Fruit fly (Drosophila melanogaster) whole organism, embryonic: ENCODE data around the gene caps.

Experiments
- Antp ChIP-seq: fragments of 200-800 bp; sonication (Bioruptor generic); optimal IDR thresholded peaks from 3 replicates; lab custom pipeline; 2016; ENCODE audit warnings: missing biosample characterization, missing genetic modification characterization
- Blimp-1 ChIP-seq: fragments of 200-800 bp; sonication (Bioruptor generic); optimal IDR thresholded peaks from 3 replicates; lab custom pipeline; 2018; ENCODE audit warnings: missing biosample characterization, missing genetic modification characterization, mild to moderate bottlenecking, moderate library complexity, missing genetic modification reagents
- CG10209 ChIP-seq: fragments of 200-800 bp; sonication (Bioruptor generic); optimal IDR thresholded peaks from 3 replicates; lab custom pipeline; 2017; ENCODE audit warnings: missing biosample characterization, mild to moderate bottlenecking, missing genetic modification characterization, missing genetic modification reagents
- CG10267 ChIP-seq: fragments of 200-800 bp; sonication (Bioruptor generic); optimal IDR thresholded peaks from 2 replicates; lab custom pipeline; 2018; ENCODE audit warnings: missing biosample characterization, mild to moderate bottlenecking, missing genetic modification characterization, moderate library complexity
- CG12071 ChIP-seq: fragments of 200-800 bp; sonication (Bioruptor generic); optimal IDR thresholded peaks from 3 replicates; lab custom pipeline; 2018; ENCODE audit warnings: missing biosample characterization, mild to moderate bottlenecking, missing genetic modification characterization
- CG12155 ChIP-seq: fragments of 200-800 bp; sonication (Bioruptor generic); optimal IDR thresholded peaks from 3 replicates; lab custom pipeline; 2016; ENCODE audit warnings: missing biosample characterization, missing genetic modification characterization
- CG15011 ChIP-seq: fragments of 200-800 bp; sonication (Bioruptor generic); optimal IDR thresholded peaks from 3 replicates; lab custom pipeline; 2018; ENCODE audit warnings: missing biosample characterization, mild to moderate bottlenecking, missing genetic modification characterization
- CG15696 ChIP-seq: fragments of 200-800 bp; sonication (Bioruptor generic); optimal IDR thresholded peaks from 2 replicates; lab custom pipeline; 2019; ENCODE audit warnings: missing biosample characterization, mild to moderate bottlenecking, missing genetic modification characterization, moderate library complexity
- CG1603 ChIP-seq: fragments of 200-800 bp; sonication (Bioruptor generic); optimal IDR thresholded peaks from 2 replicates; lab custom pipeline; 2019; ENCODE audit warnings: missing biosample characterization, mild to moderate bottlenecking, missing genetic modification characterization, moderate library complexity
- CG17361 ChIP-seq: fragments of 200-800 bp; sonication (Bioruptor generic); IDR thresholded peaks from 3 replicates; pipeline ENCODE4 v1.3.6; 2022; ENCODE audit warnings: missing biosample characterization, missing genetic modification characterization
- CG18599 ChIP-seq: fragments of 200-800 bp; sonication (Bioruptor generic); optimal IDR thresholded peaks from 3 replicates; lab custom pipeline; 2017; ENCODE audit warnings: missing biosample characterization, missing genetic modification characterization, mild to moderate bottlenecking, moderate library complexity, missing genetic modification reagents
- CG2199 ChIP-seq: fragments of 200-800 bp; sonication (Bioruptor generic); IDR thresholded peaks from 3 replicates; pipeline ENCODE4 v1.3.6; 2022; ENCODE audit warnings: missing biosample characterization, missing genetic modification characterization
- CG3281 ChIP-seq: fragments of 200-800 bp; sonication (Bioruptor generic); optimal IDR thresholded peaks from 3 replicates; lab custom pipeline; 2017; ENCODE audit warnings: missing biosample characterization, mild to moderate bottlenecking, missing genetic modification characterization
- CG6854 ChIP-seq: fragments of 200-800 bp; sonication (Bioruptor generic); optimal IDR thresholded peaks from 3 replicates; lab custom pipeline; 2017; ENCODE audit warnings: missing biosample characterization, mild to moderate bottlenecking, missing genetic modification characterization
- CG7372 ChIP-seq: fragments of 200-800 bp; sonication (Bioruptor generic); IDR thresholded peaks from 2 replicates; pipeline ENCODE4 v1.3.6; 2022; ENCODE audit warnings: missing biosample characterization, missing genetic modification characterization
- CG7839 ChIP-seq: fragments of 200-800 bp; sonication (Bioruptor generic); optimal IDR thresholded peaks from 3 replicates; lab custom pipeline; 2018; ENCODE audit warnings: missing biosample characterization, mild to moderate bottlenecking, missing genetic modification characterization, moderate library complexity
- D19A ChIP-seq: fragments of 200-800 bp; optimal IDR thresholded peaks from 3 replicates; lab custom pipeline; 2019; ENCODE audit warnings: missing biosample characterization, mild to moderate bottlenecking, missing genetic modification characterization, moderate library complexity
- Drgx ChIP-seq: fragments of 200-800 bp; sonication (Bioruptor generic); IDR thresholded peaks from 2 replicates; pipeline ENCODE4 v1.3.6; 2022; ENCODE audit warnings: missing biosample characterization, missing genetic modification characterization
- E2f2 ChIP-seq: fragments of 200-800 bp; sonication (Bioruptor generic); IDR thresholded peaks from 2 replicates; pipeline ENCODE4 v1.3.6; 2022; ENCODE audit warnings: missing biosample characterization, missing genetic modification characterization
- HmgD ChIP-seq: fragments of 200-800 bp; sonication (Bioruptor generic); optimal IDR thresholded peaks from 3 replicates; lab custom pipeline; 2016; ENCODE audit warnings: missing biosample characterization, missing genetic modification characterization
- Hr51 ChIP-seq, 2 experiments: fragments of 200-800 bp; sonication (Bioruptor generic); optimal IDR thresholded peaks; 2 replicates in 1 of 2; 3 replicates in 1 of 2; lab custom pipeline; 2016 to 2018; ENCODE audit warnings: missing biosample characterization in 2 of 2, missing genetic modification characterization in 2 of 2, mild to moderate bottlenecking in 1 of 2, moderate library complexity in 1 of 2
- Med ChIP-seq: fragments of 200-800 bp; sonication (Bioruptor generic); peaks from one replicate; lab custom pipeline; 2016; ENCODE audit warnings: missing biosample characterization, missing genetic modification characterization, mild to moderate bottlenecking, inconsistent platforms, moderate library complexity
- NFAT ChIP-seq: fragments of 200-800 bp; sonication (Bioruptor generic); IDR thresholded peaks from 2 replicates; pipeline ENCODE4 v1.3.6; 2022; ENCODE audit warnings: missing biosample characterization, missing genetic modification characterization
- Oli ChIP-seq: fragments of 200-800 bp; sonication (Bioruptor generic); optimal IDR thresholded peaks from 2 replicates; lab custom pipeline; 2018; ENCODE audit warnings: missing biosample characterization, mild to moderate bottlenecking, missing genetic modification characterization, moderate library complexity
- Ssrp ChIP-seq: fragments of 200-800 bp; sonication (Bioruptor generic); optimal IDR thresholded peaks from 2 replicates; lab custom pipeline; 2018; ENCODE audit warnings: missing biosample characterization, mild to moderate bottlenecking, missing genetic modification characterization, moderate library complexity
- crc ChIP-seq: fragments of 200-800 bp; sonication (Bioruptor generic); optimal IDR thresholded peaks from 2 replicates; lab custom pipeline; 2016; ENCODE audit warnings: missing biosample characterization, missing genetic modification characterization
- crp ChIP-seq, 2 experiments: fragments of 200-800 bp; sonication (Bioruptor generic); optimal IDR thresholded peaks; 2 replicates in 1 of 2; 3 replicates in 1 of 2; lab custom pipeline; 2017; ENCODE audit warnings: missing biosample characterization in 2 of 2, missing genetic modification characterization in 2 of 2, mild to moderate bottlenecking in 1 of 2, moderate library complexity in 1 of 2
- dimm ChIP-seq: fragments of 200-800 bp; sonication (Bioruptor generic); IDR thresholded peaks from 2 replicates; pipeline ENCODE4 v1.3.6; 2022; ENCODE audit warnings: missing biosample characterization, missing genetic modification characterization
- dm ChIP-seq: fragments of 200-800 bp; sonication (Bioruptor generic); optimal IDR thresholded peaks from 3 replicates; lab custom pipeline; 2016; ENCODE audit warnings: missing biosample characterization, missing genetic modification characterization
- ewg ChIP-seq: fragments of 200-800 bp; sonication (Bioruptor generic); optimal IDR thresholded peaks from 3 replicates; lab custom pipeline; 2017; ENCODE audit warnings: mild to moderate bottlenecking, missing biosample characterization, missing genetic modification reagents, missing genetic modification characterization
- fu2 ChIP-seq: fragments of 200-800 bp; sonication (Bioruptor generic); optimal IDR thresholded peaks from 2 replicates; lab custom pipeline; 2016; ENCODE audit warnings: missing biosample characterization, missing genetic modification characterization
- gce ChIP-seq: fragments of 200-800 bp; sonication (Bioruptor generic); IDR thresholded peaks from 3 replicates; pipeline ENCODE4 v1.3.6; 2022; ENCODE audit warnings: missing biosample characterization, missing genetic modification characterization
- gcm2 ChIP-seq: fragments of 200-800 bp; sonication (Bioruptor generic); optimal IDR thresholded peaks from 2 replicates; lab custom pipeline; 2016; ENCODE audit warnings: missing biosample characterization, missing genetic modification characterization
- gfzf ChIP-seq: fragments of 200-800 bp; sonication (Bioruptor generic); optimal IDR thresholded peaks from 2 replicates; lab custom pipeline; 2016; ENCODE audit warnings: missing biosample characterization, mild to moderate bottlenecking, missing genetic modification characterization, moderate library complexity
- gsb-n ChIP-seq: fragments of 200-800 bp; sonication (Bioruptor generic); optimal IDR thresholded peaks from 3 replicates; lab custom pipeline; 2018; ENCODE audit warnings: missing biosample characterization, mild to moderate bottlenecking, missing genetic modification characterization
- ind ChIP-seq: fragments of 200-800 bp; sonication (Bioruptor generic); optimal IDR thresholded peaks from 3 replicates; lab custom pipeline; 2016; ENCODE audit warnings: missing biosample characterization, missing genetic modification characterization
- jigr1 ChIP-seq: fragments of 200-800 bp; sonication (Bioruptor generic); IDR thresholded peaks from 3 replicates; pipeline ENCODE4 v1.3.6; 2022; ENCODE audit warnings: missing biosample characterization, missing genetic modification characterization
- lab ChIP-seq: fragments of 200-800 bp; sonication (Bioruptor generic); optimal IDR thresholded peaks from 3 replicates; lab custom pipeline; 2017; ENCODE audit warnings: missing biosample characterization, missing genetic modification characterization, mild to moderate bottlenecking, moderate library complexity, missing genetic modification reagents
- lola ChIP-seq, 3 experiments: fragments of >200 bp in 2 of 3; fragments of 200-800 bp in 1 of 3; sonication (Bioruptor generic) in 1 of 3; optimal IDR thresholded peaks; 2 replicates each; lab custom pipeline; 2017 to 2019; ENCODE audit warnings: missing biosample characterization in 3 of 3, missing genetic modification characterization in 3 of 3, mild to moderate bottlenecking in 1 of 3, moderate library complexity in 1 of 3
- mirr ChIP-seq: fragments of 200-800 bp; sonication (Bioruptor generic); optimal IDR thresholded peaks from 3 replicates; lab custom pipeline; 2018; ENCODE audit warnings: missing biosample characterization, mild to moderate bottlenecking, missing genetic modification characterization
- prd ChIP-seq, 3 experiments: fragments of >200 bp in 2 of 3; fragments of 200-800 bp in 1 of 3; sonication (Bioruptor generic) in 1 of 3; optimal IDR thresholded peaks in 2 of 3; IDR thresholded peaks in 1 of 3; 2 replicates in 2 of 3; 3 replicates in 1 of 3; pipeline versions ENCODE4 v1.3.6 to Lab custom; 2017 to 2022; ENCODE audit warnings: missing biosample characterization in 1 of 3, missing genetic modification characterization in 1 of 3
- run ChIP-seq: fragments of 200-800 bp; sonication (Bioruptor generic); optimal IDR thresholded peaks from 3 replicates; lab custom pipeline; 2018; ENCODE audit warnings: missing biosample characterization, mild to moderate bottlenecking, missing genetic modification characterization
- sim ChIP-seq: fragments of 200-800 bp; sonication (Bioruptor generic); IDR thresholded peaks from 2 replicates; pipeline ENCODE4 v1.3.6; 2022; ENCODE audit warnings: missing biosample characterization, missing genetic modification characterization
- sisA ChIP-seq: fragments of 200-800 bp; sonication (Bioruptor generic); IDR thresholded peaks from 2 replicates; pipeline ENCODE4 v1.3.6; 2022; ENCODE audit warnings: missing biosample characterization, missing genetic modification characterization
- sob ChIP-seq: fragments of 200-800 bp; sonication (Bioruptor generic); IDR thresholded peaks from 2 replicates; pipeline ENCODE4 v1.3.6; 2022; ENCODE audit warnings: missing biosample characterization, missing genetic modification characterization
- sr ChIP-seq: fragments of 200-800 bp; sonication (Bioruptor generic); IDR thresholded peaks from 3 replicates; pipeline ENCODE4 v1.3.6; 2022; ENCODE audit warnings: missing biosample characterization, missing genetic modification characterization
- stc ChIP-seq: fragments of 200-800 bp; sonication (Bioruptor generic); IDR thresholded peaks from 2 replicates; pipeline ENCODE4 v1.3.6; 2022; ENCODE audit warnings: missing biosample characterization, missing genetic modification characterization
- ttk ChIP-seq: fragments of 200-800 bp; sonication (Bioruptor generic); IDR thresholded peaks from 2 replicates; pipeline ENCODE4 v2.1.2; 2022; ENCODE audit warnings: missing biosample characterization, missing genetic modification characterization
- tx ChIP-seq: fragments of 200-800 bp; sonication (Bioruptor generic); optimal IDR thresholded peaks from 2 replicates; lab custom pipeline; 2016; ENCODE audit warnings: missing biosample characterization, missing genetic modification characterization
- wor ChIP-seq: fragments of 200-800 bp; sonication (Bioruptor generic); IDR thresholded peaks from 2 replicates; pipeline ENCODE4 v1.3.6; 2022; ENCODE audit warnings: missing biosample characterization, missing genetic modification characterization

caps gene

DNA sequence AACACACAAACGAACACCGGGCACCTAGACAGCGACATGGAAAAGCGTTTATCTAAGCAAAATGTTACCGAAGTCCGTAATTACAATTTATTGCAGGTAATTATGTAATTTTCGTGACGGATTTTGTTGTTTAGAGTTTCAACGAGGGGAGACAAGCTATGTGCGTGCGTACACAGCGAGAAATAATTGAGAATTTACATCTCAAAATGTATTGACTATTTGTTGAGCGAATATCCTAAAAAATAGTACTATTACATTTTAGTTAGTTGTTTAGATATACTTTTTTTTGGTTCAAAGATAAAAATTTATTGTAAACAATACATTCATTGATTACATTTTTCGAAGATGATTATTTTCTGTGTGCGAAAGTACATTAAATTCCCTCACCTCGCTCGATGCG is 33.8 kb downstream of the caps start (continued):
- TF ChIP-seq CG1603 (peak; percentile 45), CG6854 (GFP tag; lab: Kevin White, UChicago) (no peak), Antp (GFP tag; lab: Kevin White, UChicago) (no peak), CG15011 (GFP tag; lab: Kevin White, UChicago) (no peak), Oli (tag; lab: Kevin White, UChicago) (peak; percentile 43), CG12155 (GFP tag; lab: Kevin White, UChicago) (no peak), ind (GFP tag; lab: Kevin White, UChicago) (peak; percentile 18), lola (GFP tag; optimal IDR thresholded peaks at IDR 0.05; lab: Kevin White, UChicago) (no peak), ewg (GFP tag; lab: Kevin White, UChicago) (peak; percentile 11), gce (GFP tag; lab: Robert Waterston, UW) (no peak), gsb-n (tag; lab: Kevin White, UChicago) (no peak), dimm (no peak), D19A (tag; lab: Kevin White, UChicago) (peak; percentile 33), sim (GFP tag; lab: Robert Waterston, UW) (no peak), run (tag; lab: Kevin White, UChicago) (no peak), prd (optimal IDR thresholded peaks at IDR 0.05; lab: Kevin White, UChicago) (no peak), prd (GFP tag; IDR thresholded peaks at IDR 0.05; lab: Robert Waterston, UW) (0 out of 3 replicates have a peak, but pooled peaks have one; percentile 15), gcm2 (GFP tag; lab: Kevin White, UChicago) (no peak), Drgx (GFP tag; lab: Robert Waterston, UW) (peak; percentile 49), E2f2 (GFP tag; lab: Robert Waterston, UW) (peak; percentile 27; the same call in 1 of the 2 replicates), sob (0 out of 2 replicates have a peak, but pooled peaks have one; percentile 21), wor (peak; percentile 24; the same call in 1 of the 2 replicates), dm (GFP tag; lab: Kevin White, UChicago) (no peak), crc (GFP tag; lab: Kevin White, UChicago) (no peak), CG7839 (tag; lab: Kevin White, UChicago) (peak; percentile 45), fu2 (GFP tag; lab: Kevin White, UChicago) (no peak), CG18599 (GFP tag; lab: Kevin White, UChicago) (no peak), CG10267 (tag; lab: Kevin White, UChicago) (peak; percentile 29), sisA (peak; percentile 30; the same call in 1 of the 2 replicates), Ssrp (tag; lab: Kevin White, UChicago) (peak; percentile 24), stc (GFP tag; lab: Robert Waterston, UW) (peak; percentile 51; the same call in 1 of the 2 replicates), CG2199 (GFP tag; lab: Robert Waterston, UW) (0 out of 3 replicates have a peak, but pooled peaks have one; percentile 28), lab (GFP tag; lab: Kevin White, UChicago) (peak; percentile 13), CG12071 (GFP tag; lab: Kevin White, UChicago) (no peak), sr (GFP tag; lab: Robert Waterston, UW) (no peak), NFAT (GFP tag; lab: Robert Waterston, UW) (no peak), Blimp-1 (GFP tag; lab: Kevin White, UChicago) (peak; percentile 35), tx (GFP tag; lab: Kevin White, UChicago) (no peak), Med (GFP tag; lab: Kevin White, UChicago) (peak; percentile 72), ttk (0 out of 2 replicates have a peak, but pooled peaks have one; percentile 22), CG10209 (GFP tag; lab: Kevin White, UChicago) (no peak), CG7372 (GFP tag; lab: Robert Waterston, UW) (no peak), CG15696 (peak; percentile 13), jigr1 (GFP tag; lab: Robert Waterston, UW) (no peak), gfzf (no peak), CG17361 (peak; percentile 60; the same call in 2 of the 3 replicates), mirr (GFP tag; lab: Kevin White, UChicago) (no peak), crp (GFP tag; optimal IDR thresholded peaks at IDR 0.05; lab: Kevin White, UChicago) (no peak), CG3281 (GFP tag; lab: Kevin White, UChicago) (no peak), Hr51 (GFP tag; optimal IDR thresholded peaks at IDR 0.05; lab: Kevin White, UChicago) (peak in 1 of 2 experiments; percentile 52), HmgD (no peak)
